Comparison of ENCODE assay signal across 1 fruit fly cellular context in the genomic region with DNA sequence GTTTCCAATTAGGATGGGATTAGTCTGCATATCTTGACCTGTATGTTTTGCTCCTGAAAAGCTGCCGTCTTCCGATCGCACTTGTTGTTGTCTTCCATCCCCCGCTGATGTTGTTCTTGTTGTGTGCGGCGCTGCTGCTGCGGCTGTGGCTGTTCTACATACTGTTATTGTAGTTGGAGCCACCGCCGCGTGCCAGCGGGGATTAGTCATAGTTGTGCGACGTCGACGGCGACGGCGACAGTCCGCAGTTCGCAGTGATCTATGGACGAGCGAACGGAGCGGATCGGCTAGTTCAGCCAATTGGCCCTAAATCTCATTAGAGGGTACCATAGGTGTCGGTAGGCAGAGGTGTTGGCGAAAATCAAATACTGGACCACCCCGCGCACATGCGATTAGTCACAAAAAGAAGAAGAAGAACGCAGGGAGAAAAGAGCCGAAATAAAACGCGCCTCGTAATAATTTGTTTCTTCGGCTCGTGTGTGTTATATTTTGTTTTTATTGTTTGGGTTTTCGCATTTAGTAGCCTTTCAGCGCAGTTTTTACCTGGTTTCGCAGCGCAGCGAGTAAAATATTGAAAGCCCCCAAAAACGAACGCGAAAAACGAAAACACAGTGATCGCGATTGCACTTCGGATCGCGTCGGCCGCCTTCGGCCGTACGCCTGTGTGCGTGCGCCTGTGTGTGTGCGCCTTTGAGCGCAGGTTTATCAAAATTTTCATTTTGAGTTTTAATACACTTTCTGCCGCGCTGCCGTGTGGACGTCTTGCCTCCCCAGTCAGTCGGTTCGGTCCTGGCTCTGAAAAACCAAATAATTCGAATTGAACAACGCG.
A peak's percentile ranks its signal among the peaks of the same experiment; 100 is the strongest.
TF ChIP-seq lines count a peak whose summit lies in the region.

A gene (plus strand): TSS at position 729 of the 829 bp plus-strand sequence.

TF ChIP-seq in whole organism, embryonic, 481 proteins besides CTCF, POLR2A, EP300 and RAD21 (continued from another document):
- TF ChIP-seq Nf-YA (GFP tag; IDR thresholded peaks at IDR 0.05; lab: Robert Waterston, UW) (no peak), Ets97D (GFP tag; optimal IDR thresholded peaks at IDR 0.05; lab: Kevin White, UChicago) (no peak), Hr39 (optimal IDR thresholded peaks at IDR 0.05; lab: Kevin White, UChicago) (peak; percentile 97), CG4854 (GFP tag; optimal IDR thresholded peaks at IDR 0.05; lab: Kevin White, UChicago) (no peak), CG7372 (GFP tag; IDR thresholded peaks at IDR 0.05; lab: Robert Waterston, UW) (no peak), Oaz (GFP tag; IDR thresholded peaks at IDR 0.05; lab: Robert Waterston, UW) (0 out of 2 replicates have a peak, but pooled peaks have one; percentile 24), CG13287 (GFP tag; IDR thresholded peaks at IDR 0.05; lab: Robert Waterston, UW; ENCODE audit: partially characterized antibody) (0 out of 2 replicates have a peak, but pooled peaks have one; percentile 7), CHES-1-like (GFP tag; optimal IDR thresholded peaks at IDR 0.05; lab: Kevin White, UChicago) (no peak), Dref (GFP tag; IDR thresholded peaks at IDR 0.05; lab: Robert Waterston, UW) (no peak), Dfd (GFP tag; optimal IDR thresholded peaks at IDR 0.05; lab: Kevin White, UChicago) (no peak), cad (GFP tag; optimal IDR thresholded peaks at IDR 0.05; lab: Kevin White, UChicago) (peak; percentile 18), chinmo (GFP tag; IDR thresholded peaks at IDR 0.05; lab: Robert Waterston, UW; ENCODE audit: partially characterized antibody) (0 out of 4 replicates have a peak, but pooled peaks have one; percentile 47), nom (GFP tag; optimal IDR thresholded peaks at IDR 0.05; lab: Kevin White, UChicago) (peak; percentile 13), CG7928 (GFP tag; optimal IDR thresholded peaks at IDR 0.05; lab: Kevin White, UChicago) (no peak), CG6765 (GFP tag; optimal IDR thresholded peaks at IDR 0.05; lab: Kevin White, UChicago) (no peak), sens (GFP tag; lab: Kevin White, UChicago) (peak; percentile 29), ATbp (GFP tag; optimal IDR thresholded peaks at IDR 0.05; lab: Kevin White, UChicago) (no peak), sqz (GFP tag; optimal IDR thresholded peaks at IDR 0.05; lab: Kevin White, UChicago) (no peak), sd (tag; optimal IDR thresholded peaks at IDR 0.05; lab: Kevin White, UChicago) (peak; percentile 72), BtbVII (GFP tag; optimal IDR thresholded peaks at IDR 0.05; lab: Kevin White, UChicago) (no peak), Adf1 (GFP tag; IDR thresholded peaks at IDR 0.05; lab: Robert Waterston, UW) (peak; percentile 70), CG42726 (GFP tag; IDR thresholded peaks at IDR 0.05; lab: Robert Waterston, UW; ENCODE audit: partially characterized antibody) (0 out of 2 replicates have a peak, but pooled peaks have one; percentile 19), pzg (GFP tag; optimal IDR thresholded peaks at IDR 0.05; lab: Kevin White, UChicago) (no peak), tap (tag; optimal IDR thresholded peaks at IDR 0.05; lab: Kevin White, UChicago) (no peak), Hsf (GFP tag; optimal IDR thresholded peaks at IDR 0.05; lab: Kevin White, UChicago) (no peak), cg (GFP tag; optimal IDR thresholded peaks at IDR 0.05; lab: Kevin White, UChicago) (peak; percentile 49)
TF ChIP-seq in whole organism, embryonic: peak in this region for 31.
